Worm (Caenorhabditis elegans): ENCODE results near the gene idhg-1.
A peak's percentile ranks its signal among the peaks of the same experiment; 100 is the strongest.

The idhg-1 gene

DNA sequence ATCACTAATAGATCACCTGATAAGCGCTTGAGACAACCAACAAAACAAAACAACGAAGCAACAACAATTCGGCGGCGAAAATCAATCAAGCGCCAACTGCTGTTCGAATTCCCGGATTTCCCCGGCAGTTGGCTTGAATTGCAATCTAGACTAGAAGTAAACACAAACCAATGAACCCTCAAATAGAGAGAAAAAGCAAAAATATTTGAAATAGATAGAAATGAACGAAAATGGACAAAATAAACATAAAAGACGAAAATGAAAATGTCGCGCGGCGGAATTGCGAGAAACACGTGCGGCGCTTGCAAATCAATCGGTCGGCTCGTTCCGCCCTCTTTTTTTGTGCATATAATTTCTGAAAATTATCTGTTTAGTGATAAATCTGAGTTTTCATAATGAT, at the start of gene idhg-1:
idhg-1 (plus strand) TSS at position 343 of the 400 bp plus-strand sequence.
- TF ChIP-seq Y116A8C.19 (tag; optimal IDR thresholded peaks at IDR 0.05; ENCODE audit: borderline replicate concordance) (no peak), efl-3 (GFP tag; optimal IDR thresholded peaks at IDR 0.05) (no peak), nhr-47 (tag; optimal IDR thresholded peaks at IDR 0.05) (peak; percentile 76), rnt-1 (tag; optimal IDR thresholded peaks at IDR 0.05) (peak; percentile 60), nhr-85 (tag) (peak; percentile 86), efl-1 (optimal IDR thresholded peaks at IDR 0.05) (peak; percentile 48 to 65), efl-1 (GFP tag; optimal IDR thresholded peaks at IDR 0.05 in 1 of 2) (peak; percentile 38 to 96), unc-86 (tag; optimal IDR thresholded peaks at IDR 0.05) (peak; percentile 64), hpl-2 (GFP tag; optimal IDR thresholded peaks at IDR 0.05) (no peak), zip-4 (GFP tag; optimal IDR thresholded peaks at IDR 0.05) (no peak), C16A3.4 (tag; optimal IDR thresholded peaks at IDR 0.05) (peak; percentile 64), nhr-28 (tag; optimal IDR thresholded peaks at IDR 0.05) (no peak), ceh-8 (GFP tag; optimal IDR thresholded peaks at IDR 0.05) (no peak), sox-4 (tag; optimal IDR thresholded peaks at IDR 0.05) (peak; percentile 24), egl-13 (tag; optimal IDR thresholded peaks at IDR 0.05) (peak; percentile 40), snpc-4 (tag; optimal IDR thresholded peaks at IDR 0.05) (peak; percentile 58), nhr-77 (tag; optimal IDR thresholded peaks at IDR 0.05) (peak; percentile 9), nhr-76 (tag; optimal IDR thresholded peaks at IDR 0.05) (no peak), nhr-20 (tag; optimal IDR thresholded peaks at IDR 0.05) (peak; percentile 72), tbx-2 (tag; optimal IDR thresholded peaks at IDR 0.05) (peak; percentile 52), lsy-2 (tag; optimal IDR thresholded peaks at IDR 0.05) (peak; percentile 71 to 74), lin-15B (tag; optimal IDR thresholded peaks at IDR 0.05) (peak; percentile 4), skn-1 (tag; optimal IDR thresholded peaks at IDR 0.05) (peak; percentile 49), elt-2 (tag; optimal IDR thresholded peaks at IDR 0.05) (peak; percentile 67), nhr-11 (tag; optimal IDR thresholded peaks at IDR 0.05) (peak; percentile 37), elt-3 (tag; optimal IDR thresholded peaks at IDR 0.05) (peak in 1 of 6 experiments; percentile 23), fkh-4 (tag; optimal IDR thresholded peaks at IDR 0.05; ENCODE audit: borderline replicate concordance) (no peak), F16B12.6 (tag; optimal IDR thresholded peaks at IDR 0.05) (peak; percentile 29), hlh-4 (tag; optimal IDR thresholded peaks at IDR 0.05) (no peak), nhr-90 (tag; optimal IDR thresholded peaks at IDR 0.05; ENCODE audit: poor library complexity) (peak; percentile 71), swsn-7 (tag; optimal IDR thresholded peaks at IDR 0.05) (peak; percentile 84), nhr-71 (tag; optimal IDR thresholded peaks at IDR 0.05) (peak; percentile 80), dpl-1 (GFP tag; optimal IDR thresholded peaks at IDR 0.05) (peak; percentile 47 to 61 (median 58)), lin-13 (GFP tag; optimal IDR thresholded peaks at IDR 0.05) (peak; percentile 41), nhr-19 (GFP tag; conservative IDR thresholded peaks at IDR 0.05) (peak; percentile 88), lin-14 (GFP tag; optimal IDR thresholded peaks at IDR 0.05) (peak; percentile 71), ztf-11 (tag; optimal IDR thresholded peaks at IDR 0.05) (peak in 1 of 2 experiments; percentile 55), C34B4.2 (tag; optimal IDR thresholded peaks at IDR 0.05) (no peak), ceh-88 (GFP tag; IDR thresholded peaks at IDR 0.05) (peak; percentile 26; the same call in 1 of the 2 replicates), lin-39 (tag; optimal IDR thresholded peaks at IDR 0.05) (peak; percentile 35), ceh-90 (tag; optimal IDR thresholded peaks at IDR 0.05) (no peak), sup-37 (GFP tag; optimal IDR thresholded peaks at IDR 0.05) (no peak), ceh-82 (tag; optimal IDR thresholded peaks at IDR 0.05) (peak; percentile 37 to 53 (median 51)), jun-1 (tag; optimal IDR thresholded peaks at IDR 0.05) (no peak), vab-15 (tag; optimal IDR thresholded peaks at IDR 0.05) (peak; percentile 3), pax-3 (tag; optimal IDR thresholded peaks at IDR 0.05) (peak; percentile 7), lir-3 (tag; optimal IDR thresholded peaks at IDR 0.05; ENCODE audit: poor library complexity) (peak; percentile 63), tlp-1 (tag; optimal IDR thresholded peaks at IDR 0.05) (no peak), lin-35 (GFP tag; optimal IDR thresholded peaks at IDR 0.05) (peak; percentile 19 to 63), unc-130 (tag; optimal IDR thresholded peaks at IDR 0.05) (peak; percentile 61), irx-1 (tag; optimal IDR thresholded peaks at IDR 0.05) (peak; percentile 34), mep-1 (tag; optimal IDR thresholded peaks at IDR 0.05) (peak; percentile 59), fkh-8 (tag; optimal IDR thresholded peaks at IDR 0.05) (peak; percentile 37)

All from whole organism, L1 larva.